Fruit fly (Drosophila melanogaster): ENCODE measurements around the gene Blos3.
A peak's percentile ranks its signal among the peaks of the same experiment; 100 is the strongest.

Blos3 gene

DNA sequence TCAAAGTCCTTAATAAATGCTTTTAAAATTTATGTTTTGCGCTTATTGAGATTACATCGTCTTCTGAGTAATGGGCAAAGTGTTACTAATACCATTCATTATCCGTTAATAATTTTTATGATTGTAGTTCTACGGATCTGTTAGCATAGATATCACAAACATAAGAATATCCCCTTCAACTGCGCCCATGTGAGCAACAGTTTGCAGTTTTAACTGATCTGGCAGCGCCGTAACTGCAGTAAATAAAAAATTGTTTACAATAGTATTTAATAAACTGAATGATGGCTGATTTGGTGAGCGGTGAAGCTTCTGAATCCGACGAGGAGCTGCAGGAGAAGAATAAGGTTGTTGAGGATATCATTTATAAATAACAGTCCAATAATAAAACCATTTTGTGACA is at the start of gene Blos3:
Gene Blos3, plus strand, starts transcription at position 198 of the 400 bp plus-strand sequence.
- TF ChIP-seq CG6813 (GFP tag; optimal IDR thresholded peaks at IDR 0.05) = no peak
- TF ChIP-seq PHDP (tag; optimal IDR thresholded peaks at IDR 0.05) = no peak
- no peak for TF ChIP-seq TFAM (GFP tag; optimal IDR thresholded peaks at IDR 0.05)
- no peak for TF ChIP-seq CG2889 (GFP tag; IDR thresholded peaks at IDR 0.05)
- no peak for TF ChIP-seq Bdp1 (GFP tag; optimal IDR thresholded peaks at IDR 0.05)
- no peak for TF ChIP-seq ERR (GFP tag; optimal IDR thresholded peaks at IDR 0.05)
- TF ChIP-seq dmrt99B (tag; optimal IDR thresholded peaks at IDR 0.05) = no peak
- peak; percentile 5 for TF ChIP-seq dmrt11E (tag; optimal IDR thresholded peaks at IDR 0.05)
- TF ChIP-seq ab (GFP tag; optimal IDR thresholded peaks at IDR 0.05) = no peak
- no peak for TF ChIP-seq dimm (GFP tag; IDR thresholded peaks at IDR 0.05)
- TF ChIP-seq CG16815 (GFP tag; optimal IDR thresholded peaks at IDR 0.05) = no peak
- TF ChIP-seq CG17829 (tag; optimal IDR thresholded peaks at IDR 0.05) = peak; percentile 45
- peak; percentile 65 for TF ChIP-seq mam (GFP tag; optimal IDR thresholded peaks at IDR 0.05)
- no peak for TF ChIP-seq CG10147 (GFP tag; optimal IDR thresholded peaks at IDR 0.05)
- TF ChIP-seq lola (GFP tag; optimal IDR thresholded peaks at IDR 0.05) = peak in 1 of 3 experiments; percentile 26
- TF ChIP-seq Lpt (GFP tag; optimal IDR thresholded peaks at IDR 0.05) = no peak
- TF ChIP-seq CG30020 (tag; optimal IDR thresholded peaks at IDR 0.05) = peak; percentile 17
- peak; percentile 34 for TF ChIP-seq CG14710 (tag; optimal IDR thresholded peaks at IDR 0.05)
- no peak for TF ChIP-seq YL-1 (GFP tag; optimal IDR thresholded peaks at IDR 0.05)
- no peak for TF ChIP-seq hkb (optimal IDR thresholded peaks at IDR 0.05)
- 0 out of 2 replicates have a peak, but pooled peaks have one; percentile 34 for TF ChIP-seq hkb (GFP tag; IDR thresholded peaks at IDR 0.05)
- no peak for TF ChIP-seq CG8478 (optimal IDR thresholded peaks at IDR 0.05)
- 0 out of 2 replicates have a peak, but pooled peaks have one; percentile 6 for TF ChIP-seq danr (GFP tag; IDR thresholded peaks at IDR 0.05)
- TF ChIP-seq Pdp1 (GFP tag; optimal IDR thresholded peaks at IDR 0.05) = peak in 1 of 2 experiments; percentile 49
- TF ChIP-seq CG7745 (tag; optimal IDR thresholded peaks at IDR 0.05) = no peak
- TF ChIP-seq grn (GFP tag; optimal IDR thresholded peaks at IDR 0.05) = no peak
- no peak for TF ChIP-seq HLH4C (GFP tag; IDR thresholded peaks at IDR 0.05; ENCODE audit: partially characterized antibody)
- TF ChIP-seq gce (GFP tag; IDR thresholded peaks at IDR 0.05) = no peak
- no peak for TF ChIP-seq CG3726 (GFP tag; IDR thresholded peaks at IDR 0.05)
- TF ChIP-seq fu2 (GFP tag; optimal IDR thresholded peaks at IDR 0.05) = peak; percentile 16
- TF ChIP-seq Hr3 (GFP tag; optimal IDR thresholded peaks at IDR 0.05) = no peak
- peak; percentile 46 for TF ChIP-seq CG4617 (GFP tag; optimal IDR thresholded peaks at IDR 0.05; ENCODE audit: borderline replicate concordance)
- no peak for TF ChIP-seq ftz-f1 (GFP tag; optimal IDR thresholded peaks at IDR 0.05)
- peak; percentile 60 for TF ChIP-seq pnt (GFP tag; optimal IDR thresholded peaks at IDR 0.05)
- TF ChIP-seq CG9215 (GFP tag; IDR thresholded peaks at IDR 0.05) = no peak; the same call in 1 of the 2 replicates
- TF ChIP-seq CG4282 (GFP tag; optimal IDR thresholded peaks at IDR 0.05) = no peak
- TF ChIP-seq Aef1 (GFP tag; IDR thresholded peaks at IDR 0.05) = peak; percentile 20; the same call in 1 of the 3 replicates
- peak; percentile 49 for TF ChIP-seq shn (GFP tag; optimal IDR thresholded peaks at IDR 0.05)
- peak; percentile 65 for TF ChIP-seq lbe (GFP tag; optimal IDR thresholded peaks at IDR 0.05)
- TF ChIP-seq org-1 (GFP tag; optimal IDR thresholded peaks at IDR 0.05) = no peak
- TF ChIP-seq CG12659 (GFP tag; optimal IDR thresholded peaks at IDR 0.05) = peak; percentile 32
- TF ChIP-seq CG31365 (tag; optimal IDR thresholded peaks at IDR 0.05) = no peak
- no peak for TF ChIP-seq CG10431 (GFP tag; optimal IDR thresholded peaks at IDR 0.05)
- no peak for TF ChIP-seq Taf1 (GFP tag; IDR thresholded peaks at IDR 0.05)
- peak in 1 of 2 experiments; percentile 35 for TF ChIP-seq crp (GFP tag; optimal IDR thresholded peaks at IDR 0.05)
- peak; percentile 51 for TF ChIP-seq CG17912 (GFP tag; optimal IDR thresholded peaks at IDR 0.05)
- TF ChIP-seq tna (GFP tag; IDR thresholded peaks at IDR 0.05; ENCODE audit: partially characterized antibody) = no peak
- no peak for TF ChIP-seq Stat92E (GFP tag; optimal IDR thresholded peaks at IDR 0.05)
- TF ChIP-seq CG33557 (GFP tag; optimal IDR thresholded peaks at IDR 0.05) = no peak
- no peak for TF ChIP-seq zf30C (GFP tag; optimal IDR thresholded peaks at IDR 0.05)
- TF ChIP-seq CG32532 (GFP tag; IDR thresholded peaks at IDR 0.05) = 0 out of 2 replicates have a peak, but pooled peaks have one; percentile 16
